Worm (Caenorhabditis elegans) whole organism, L1 larva: ENCODE measurements around the gene utp-20.

ENCODE experiments used
- nhr-77 ChIP-seq: fragments of 150-350 bp; optimal IDR thresholded peaks from 2 replicates; lab custom pipeline; 2014; ENCODE audit warnings: missing biosample characterization, missing genetic modification characterization
- skn-1 ChIP-seq: fragments of 150-350 bp; optimal IDR thresholded peaks from 2 replicates; lab custom pipeline; 2014; ENCODE audit warnings: missing biosample characterization, missing genetic modification characterization
- tlp-1 ChIP-seq: fragments of 150-350 bp; optimal IDR thresholded peaks from 2 replicates; lab custom pipeline; 2014; ENCODE audit warnings: missing biosample characterization, missing genetic modification characterization

- peak; percentile 46 for TF ChIP-seq skn-1 (tag; lab: Kevin White, UChicago)
- TF ChIP-seq nhr-77 (tag; lab: Kevin White, UChicago) = peak; percentile 68
- no peak for TF ChIP-seq tlp-1 (tag; lab: Kevin White, UChicago)
These were observed 46.4 kb upstream of the utp-20 start, which contains the start of the genes snr-3 and rsp-5 for ce11 chrII:6489711-6490184.
